Worm (Caenorhabditis elegans) whole organism, L2 larva: Measurements from ENCODE around the gene srh-180.

Experiments used
- C34F6.9 ChIP-seq: fragments of 150-350 bp; optimal IDR thresholded peaks from 2 replicates; lab custom pipeline; 2014; ENCODE audit warnings: missing biosample characterization, missing genetic modification characterization
- F13H6.1 ChIP-seq: sonication (generic microtip); optimal IDR thresholded peaks from 2 replicates; lab custom pipeline; 2016; ENCODE audit warnings: missing genetic modification characterization, missing compliant biosample characterization
- R02D3.7 ChIP-seq: fragments of 150-350 bp; optimal IDR thresholded peaks from 2 replicates; lab custom pipeline; 2014; ENCODE audit warnings: missing biosample characterization, missing genetic modification characterization
- Y55F3AM.14 ChIP-seq: fragments of 200-800 bp; sonication (Bioruptor generic); optimal IDR thresholded peaks from 2 replicates; lab custom pipeline; 2018; ENCODE audit warnings: mild to moderate bottlenecking, missing genetic modification characterization, missing compliant biosample characterization
- ZK546.5 ChIP-seq: sonication (generic microtip); optimal IDR thresholded peaks from 2 replicates; lab custom pipeline; 2017; ENCODE audit warnings: missing biosample characterization, missing genetic modification characterization
- aly-2 ChIP-seq: fragments of 150-350 bp; optimal IDR thresholded peaks from 2 replicates; lab custom pipeline; 2014; ENCODE audit warnings: missing biosample characterization, missing genetic modification characterization
- ama-1 ChIP-seq: fragments of 150-350 bp; optimal IDR thresholded peaks from 2 replicates; lab custom pipeline; 2018; ENCODE audit warnings: inconsistent platforms
- ceh-16 ChIP-seq: fragments of 150-350 bp; optimal IDR thresholded peaks from 2 replicates; lab custom pipeline; 2014; ENCODE audit warnings: missing biosample characterization, missing genetic modification characterization
- ceh-82 ChIP-seq: fragments of 150-350 bp; optimal IDR thresholded peaks from 2 replicates; lab custom pipeline; 2014; ENCODE audit warnings: missing biosample characterization, missing genetic modification characterization
- crh-2 ChIP-seq: sonication (generic microtip); optimal IDR thresholded peaks from 2 replicates; lab custom pipeline; 2017; ENCODE audit warnings: missing biosample characterization, missing genetic modification characterization
- dmd-4 ChIP-seq: sonication (generic microtip); optimal IDR thresholded peaks from 2 replicates; lab custom pipeline; 2017; ENCODE audit warnings: missing biosample characterization, missing genetic modification characterization
- egl-27 ChIP-seq: sonication (generic microtip); optimal IDR thresholded peaks from 3 replicates; lab custom pipeline; 2017; ENCODE audit warnings: missing biosample characterization, missing genetic modification reagents, missing genetic modification characterization
- elt-1 ChIP-seq: fragments of 150-350 bp; optimal IDR thresholded peaks from 2 replicates; lab custom pipeline; 2014; ENCODE audit warnings: missing biosample characterization, missing genetic modification characterization
- elt-3 ChIP-seq: sonication (generic microtip); optimal IDR thresholded peaks from 2 replicates; lab custom pipeline; 2017; ENCODE audit warnings: missing biosample characterization, missing genetic modification characterization
- gmeb-1 ChIP-seq: fragments of 150-350 bp; optimal IDR thresholded peaks from 2 replicates; lab custom pipeline; 2014; ENCODE audit warnings: missing biosample characterization, missing genetic modification characterization
- lin-11 ChIP-seq: fragments of 150-350 bp; sonication (generic microtip); optimal IDR thresholded peaks from 2 replicates; lab custom pipeline; 2014; ENCODE audit warnings: missing biosample characterization, missing genetic modification characterization, inconsistent platforms, mixed read lengths
- lsy-2 ChIP-seq, 2 experiments: fragments of 150-350 bp in 1 of 2; sonication (generic microtip) in 1 of 2; optimal IDR thresholded peaks; 2 replicates each; lab custom pipeline; 2014 to 2017; ENCODE audit warnings: missing biosample characterization in 2 of 2, missing genetic modification characterization in 2 of 2
- mab-5 ChIP-seq: fragments of 150-350 bp; optimal IDR thresholded peaks from 2 replicates; lab custom pipeline; 2014; ENCODE audit warnings: missing biosample characterization, missing genetic modification characterization
- mbf-1 ChIP-seq: sonication (generic microtip); optimal IDR thresholded peaks from 2 replicates; lab custom pipeline; 2017; ENCODE audit warnings: missing biosample characterization, missing genetic modification characterization
- mdl-1 ChIP-seq, 2 experiments: fragments of 150-350 bp in 1 of 2; sonication (generic microtip) in 1 of 2; optimal IDR thresholded peaks; 2 replicates each; lab custom pipeline; 2017; ENCODE audit warnings: missing biosample characterization in 2 of 2, missing genetic modification characterization in 2 of 2
- nhr-10 ChIP-seq: sonication (generic microtip); optimal IDR thresholded peaks from 2 replicates; lab custom pipeline; 2017; ENCODE audit warnings: missing biosample characterization, missing genetic modification characterization
- nhr-11 ChIP-seq: fragments of 150-350 bp; optimal IDR thresholded peaks from 2 replicates; lab custom pipeline; 2014; ENCODE audit warnings: missing biosample characterization, missing genetic modification characterization
- nhr-129 ChIP-seq: fragments of 150-350 bp; optimal IDR thresholded peaks from 2 replicates; lab custom pipeline; 2014; ENCODE audit warnings: missing biosample characterization, missing genetic modification characterization
- nhr-21 ChIP-seq: fragments of 150-350 bp; optimal IDR thresholded peaks from 2 replicates; lab custom pipeline; 2014; ENCODE audit warnings: missing biosample characterization, missing genetic modification characterization
- nhr-23 ChIP-seq: fragments of 150-350 bp; optimal IDR thresholded peaks from 2 replicates; lab custom pipeline; 2014; ENCODE audit warnings: missing biosample characterization, missing genetic modification reagents, missing genetic modification characterization
- nhr-237 ChIP-seq: fragments of 150-350 bp; optimal IDR thresholded peaks from 2 replicates; lab custom pipeline; 2014; ENCODE audit warnings: missing biosample characterization, missing genetic modification characterization
- nhr-25 ChIP-seq: fragments of 150-350 bp; sonication (generic microtip); optimal IDR thresholded peaks from 3 replicates; lab custom pipeline; 2014; ENCODE audit warnings: missing biosample characterization, missing genetic modification characterization
- nhr-6 ChIP-seq: fragments of 150-350 bp; optimal IDR thresholded peaks from 2 replicates; lab custom pipeline; 2014; ENCODE audit warnings: missing biosample characterization, missing genetic modification characterization
- nhr-77 ChIP-seq: fragments of 150-350 bp; optimal IDR thresholded peaks from 2 replicates; lab custom pipeline; 2014; ENCODE audit warnings: missing biosample characterization, missing genetic modification characterization
- peb-1 ChIP-seq: fragments of 150-350 bp; optimal IDR thresholded peaks from 2 replicates; lab custom pipeline; 2014; ENCODE audit warnings: missing biosample characterization, missing genetic modification characterization
- sem-4 ChIP-seq: fragments of 150-350 bp; optimal IDR thresholded peaks from 2 replicates; lab custom pipeline; 2014; ENCODE audit warnings: missing biosample characterization, missing genetic modification reagents, missing genetic modification characterization
- skn-1 ChIP-seq: sonication (generic microtip); optimal IDR thresholded peaks from 2 replicates; lab custom pipeline; 2017; ENCODE audit warnings: missing biosample characterization, missing genetic modification characterization
- sma-3 ChIP-seq: sonication (generic microtip); optimal IDR thresholded peaks from 2 replicates; lab custom pipeline; 2016; ENCODE audit warnings: missing genetic modification reagents, missing genetic modification characterization, missing compliant biosample characterization
- sma-9 ChIP-seq, 2 experiments: fragments of 150-350 bp in 1 of 2; sonication (generic microtip) in 1 of 2; optimal IDR thresholded peaks; 2 replicates each; lab custom pipeline; 2014 to 2016; ENCODE audit warnings: missing genetic modification characterization in 2 of 2, mild to moderate bottlenecking in 1 of 2, missing biosample characterization in 1 of 2, missing compliant biosample characterization in 1 of 2, missing genetic modification reagents in 1 of 2, moderate library complexity in 1 of 2
- unc-39 ChIP-seq: fragments of 150-350 bp; optimal IDR thresholded peaks from 2 replicates; lab custom pipeline; 2014; ENCODE audit warnings: missing biosample characterization, missing genetic modification characterization
- unc-55 ChIP-seq: fragments of 150-350 bp; sonication (generic microtip); optimal IDR thresholded peaks from 3 replicates; lab custom pipeline; 2014; ENCODE audit warnings: missing biosample characterization, missing genetic modification reagents, missing genetic modification characterization
- zag-1 ChIP-seq: fragments of 150-350 bp; optimal IDR thresholded peaks from 2 replicates; lab custom pipeline; 2014; ENCODE audit warnings: missing biosample characterization, missing genetic modification characterization
- ztf-1 ChIP-seq: fragments of 200-800 bp; sonication (Bioruptor generic); conservative IDR thresholded peaks from 2 replicates; pipeline ENCODE4 v1.3.6; 2022; ENCODE audit warnings: missing genetic modification characterization, missing compliant biosample characterization
- ztf-11 ChIP-seq: sonication (generic microtip); optimal IDR thresholded peaks from 2 replicates; lab custom pipeline; 2017; ENCODE audit warnings: missing biosample characterization, missing genetic modification characterization

The srh-180 gene

DNA sequence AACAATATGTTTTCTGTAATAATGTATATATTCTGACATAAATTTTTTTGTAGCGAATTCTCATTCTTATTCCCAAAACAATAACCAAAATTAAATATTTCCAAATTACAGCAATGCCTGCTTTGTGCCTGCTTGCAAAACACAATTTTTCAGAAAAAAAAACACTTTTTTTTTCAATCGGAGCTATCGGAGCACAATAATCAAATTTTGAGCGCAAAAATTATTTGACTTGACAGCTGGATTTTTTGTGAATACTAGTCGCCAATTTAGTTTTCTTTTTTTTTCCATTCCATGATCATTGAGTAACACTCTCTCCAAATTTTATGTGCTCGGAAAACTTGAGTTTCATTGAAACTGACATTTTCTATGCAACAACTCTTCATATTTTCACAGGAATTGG lies at the start of gene srh-180:
Gene srh-180 (plus strand): TSS at position 301 of the 400 bp plus-strand sequence.
- no peak for TF ChIP-seq mbf-1 (tag; lab: Kevin White, UChicago)
- no peak for TF ChIP-seq elt-1 (tag; lab: Kevin White, UChicago)
- no peak for TF ChIP-seq C34F6.9 (tag; lab: Kevin White, UChicago)
- no peak for TF ChIP-seq ztf-1 (GFP tag; lab: Robert Waterston, UW)
- TF ChIP-seq nhr-77 (tag; lab: Kevin White, UChicago): no peak
- TF ChIP-seq, all 48 proteins: peak for 0

DNA sequence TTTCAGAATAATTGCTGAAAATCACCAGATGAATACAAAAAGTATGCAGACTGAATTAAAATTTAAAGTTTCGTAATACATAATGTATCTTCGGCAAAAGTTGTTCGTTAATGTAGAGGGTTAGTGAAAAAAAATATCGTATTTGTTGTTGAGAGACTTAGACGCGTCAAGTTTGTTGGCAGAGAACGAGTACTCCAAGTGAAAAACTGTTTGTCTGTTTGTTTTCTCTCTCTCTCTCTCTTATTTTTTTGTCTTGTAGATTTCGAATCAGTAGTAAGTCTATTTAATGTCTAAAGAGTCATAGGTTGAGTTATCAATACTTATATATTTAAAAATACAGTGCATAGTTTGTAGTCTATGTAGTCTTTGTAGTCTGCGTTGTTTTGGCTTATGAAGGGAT lies 47.8 kb upstream of the srh-180 start, which contains the start of the genes fbxa-2 and T13F3.8:
Gene fbxa-2 (minus strand): TSS at position 101 of the 400 bp plus-strand sequence.
Gene T13F3.8 (plus strand): TSS at position 245 of the 400 bp plus-strand sequence.
- TF ChIP-seq C34F6.9 (tag; lab: Kevin White, UChicago): no peak
- no peak for TF ChIP-seq gmeb-1 (tag; lab: Kevin White, UChicago)
- no peak for TF ChIP-seq sma-3 (GFP tag; lab: Kevin White, UChicago)
- TF ChIP-seq unc-39 (tag; lab: Kevin White, UChicago): no peak
- TF ChIP-seq unc-55 (GFP tag; lab: Kevin White, UChicago): no peak
- TF ChIP-seq nhr-129 (tag; lab: Kevin White, UChicago): no peak
- no peak for TF ChIP-seq egl-27 (tag; lab: Kevin White, UChicago)
- no peak for TF ChIP-seq mab-5 (tag; lab: Kevin White, UChicago)
- TF ChIP-seq nhr-23 (tag; lab: Kevin White, UChicago): no peak
- no peak for TF ChIP-seq sma-9 (GFP tag; optimal IDR thresholded peaks at IDR 0.05; lab: Kevin White, UChicago)
- TF ChIP-seq sma-9 (tag; optimal IDR thresholded peaks at IDR 0.05; lab: Kevin White, UChicago): no peak
- TF ChIP-seq peb-1: no peak
- no peak for TF ChIP-seq skn-1 (tag; lab: Kevin White, UChicago)
- no peak for TF ChIP-seq ztf-1 (GFP tag; lab: Robert Waterston, UW)
- no peak for TF ChIP-seq nhr-10 (tag; lab: Kevin White, UChicago)
- no peak for TF ChIP-seq ceh-16 (tag; lab: Kevin White, UChicago)
- TF ChIP-seq nhr-77 (tag; lab: Kevin White, UChicago): no peak

ce11 chrV:16271121-16271520 lies 46.2 kb upstream of the srh-180 start, which contains the start of gene T13F3.6:
T13F3.6 (minus strand) TSS chrV:16271221.
- TF ChIP-seq ceh-16 (tag; lab: Kevin White, UChicago) (no peak), ceh-82 (tag; lab: Kevin White, UChicago) (no peak), nhr-6 (tag; lab: Kevin White, UChicago) (no peak), sma-9 (GFP tag; optimal IDR thresholded peaks at IDR 0.05; lab: Kevin White, UChicago) (no peak), sma-9 (tag; optimal IDR thresholded peaks at IDR 0.05; lab: Kevin White, UChicago) (no peak), nhr-237 (tag; lab: Kevin White, UChicago) (no peak), lsy-2 (tag; optimal IDR thresholded peaks at IDR 0.05; lab: Kevin White, UChicago) (no peak), ztf-11 (tag; lab: Kevin White, UChicago) (no peak)

ce11 chrV:16275347-16275746 lies 42.0 kb upstream of the srh-180 start, which contains the start of gene pacl-1:
pacl-1 (minus strand) TSS chrV:16275447.
- TF ChIP-seq nhr-23 (tag; lab: Kevin White, UChicago): no peak
- TF ChIP-seq unc-39 (tag; lab: Kevin White, UChicago): no peak
- no peak for TF ChIP-seq nhr-11
- no peak for TF ChIP-seq nhr-237 (tag; lab: Kevin White, UChicago)
- TF ChIP-seq skn-1 (tag; lab: Kevin White, UChicago): no peak
- TF ChIP-seq F13H6.1 (tag; lab: Kevin White, UChicago): no peak
- no peak for TF ChIP-seq gmeb-1 (tag; lab: Kevin White, UChicago)

DNA sequence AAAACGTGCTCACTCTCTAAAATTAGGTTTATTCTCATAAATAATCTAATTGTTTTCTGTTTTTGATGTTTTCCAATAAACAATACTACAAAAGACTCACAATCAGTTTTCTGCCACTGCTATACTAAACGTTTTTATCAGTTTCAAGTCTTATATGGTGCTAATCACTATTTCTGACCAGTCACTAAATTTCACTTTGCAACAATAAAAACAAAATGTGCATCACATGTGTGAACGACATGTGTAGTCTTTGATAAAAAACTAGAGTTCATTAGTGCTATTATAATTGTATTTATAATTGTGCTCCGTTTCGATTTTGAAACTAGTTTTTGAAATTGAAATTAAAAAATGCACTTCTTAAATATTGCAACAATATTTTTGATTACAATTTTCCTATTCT lies 39.4 kb upstream of the srh-180 start, which contains the start of gene cyp-37B1:
Gene cyp-37B1 (plus strand): TSS at position 199 of the 400 bp plus-strand sequence.
- no peak for TF ChIP-seq sem-4 (tag; lab: Kevin White, UChicago)
- no peak for TF ChIP-seq nhr-10 (tag; lab: Kevin White, UChicago)
- no peak for TF ChIP-seq unc-39 (tag; lab: Kevin White, UChicago)
- TF ChIP-seq gmeb-1 (tag; lab: Kevin White, UChicago): peak; percentile 45
- no peak for TF ChIP-seq C34F6.9 (tag; lab: Kevin White, UChicago)
- no peak for TF ChIP-seq nhr-23 (tag; lab: Kevin White, UChicago)
- no peak for TF ChIP-seq mbf-1 (tag; lab: Kevin White, UChicago)
- no peak for TF ChIP-seq aly-2 (tag; lab: Kevin White, UChicago)
- no peak for TF ChIP-seq nhr-6 (tag; lab: Kevin White, UChicago)
- no peak for TF ChIP-seq ZK546.5 (tag; lab: Kevin White, UChicago)
- TF ChIP-seq unc-55 (GFP tag; lab: Kevin White, UChicago): no peak
- TF ChIP-seq R02D3.7 (tag; lab: Kevin White, UChicago): no peak
- TF ChIP-seq Y55F3AM.14 (GFP tag; lab: Kevin White, UChicago): no peak
- TF ChIP-seq zag-1 (tag; lab: Kevin White, UChicago): no peak
- TF ChIP-seq elt-1 (tag; lab: Kevin White, UChicago): no peak
- TF ChIP-seq ceh-82 (tag; lab: Kevin White, UChicago): no peak
- no peak for TF ChIP-seq dmd-4
- no peak for TF ChIP-seq egl-27 (tag; lab: Kevin White, UChicago)
- TF ChIP-seq ceh-16 (tag; lab: Kevin White, UChicago): no peak
- no peak for TF ChIP-seq nhr-21
- TF ChIP-seq nhr-25 (tag; lab: Kevin White, UChicago): no peak
- no peak for TF ChIP-seq F13H6.1 (tag; lab: Kevin White, UChicago)
- no peak for TF ChIP-seq ztf-11 (tag; lab: Kevin White, UChicago)
- no peak for TF ChIP-seq elt-3 (tag; lab: Kevin White, UChicago)
- no peak for TF ChIP-seq nhr-129 (tag; lab: Kevin White, UChicago)
- TF ChIP-seq lsy-2 (tag; optimal IDR thresholded peaks at IDR 0.05; lab: Kevin White, UChicago): no peak
- no peak for TF ChIP-seq mab-5 (tag; lab: Kevin White, UChicago)
- TF ChIP-seq mdl-1 (tag; optimal IDR thresholded peaks at IDR 0.05; lab: Kevin White, UChicago): no peak
- no peak for TF ChIP-seq lin-11 (tag; lab: Kevin White, UChicago)
- no peak for TF ChIP-seq nhr-77 (tag; lab: Kevin White, UChicago)
- peak; percentile 10 for TF ChIP-seq crh-2 (tag; lab: Kevin White, UChicago)
- no peak for TF ChIP-seq ama-1 (lab: Kevin White, UChicago)
- peak; percentile 76 for TF ChIP-seq sma-9 (GFP tag; optimal IDR thresholded peaks at IDR 0.05; lab: Kevin White, UChicago)
- TF ChIP-seq sma-9 (tag; optimal IDR thresholded peaks at IDR 0.05; lab: Kevin White, UChicago): no peak
